Fruit fly (Drosophila melanogaster): ENCODE data around the gene plh.
A peak's percentile ranks its signal among the peaks of the same experiment; 100 is the strongest.

Gene plh

DNA sequence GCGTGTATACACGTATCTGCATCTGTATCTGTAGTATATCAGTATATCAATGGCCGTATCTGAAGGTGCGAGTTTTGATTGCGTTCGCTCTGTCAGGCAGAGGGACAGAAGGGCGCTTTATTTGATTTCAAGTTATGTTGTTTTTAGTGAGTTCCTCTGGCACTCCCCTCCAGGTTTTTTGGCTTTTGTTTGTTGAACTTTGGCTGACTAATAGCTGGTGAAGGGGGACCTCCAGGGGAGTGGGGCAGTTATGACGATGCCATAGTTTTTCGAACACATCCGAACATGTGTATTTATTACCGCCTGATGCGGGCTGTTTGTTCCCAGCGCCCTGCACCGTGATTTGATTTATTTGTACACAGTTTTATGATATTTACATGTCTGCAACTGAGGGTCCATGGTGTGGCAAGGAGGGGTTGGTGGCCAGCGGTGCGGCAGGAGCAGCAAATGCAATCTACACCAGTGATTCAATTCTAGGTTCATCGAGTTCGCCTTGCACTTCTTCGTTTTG, 18.5 kb downstream of the plh start (continued):
- peak; percentile 19 for TF ChIP-seq Spps (tag; optimal IDR thresholded peaks at IDR 0.05)
- peak; percentile 57 for TF ChIP-seq Hey (tag; optimal IDR thresholded peaks at IDR 0.05)
- TF ChIP-seq E2f1 (GFP tag; IDR thresholded peaks at IDR 0.05) = peak; percentile 30; the same call in 1 of the 2 replicates
- TF ChIP-seq hb (GFP tag; IDR thresholded peaks at IDR 0.05; ENCODE audit: partially characterized antibody) = no peak
- TF ChIP-seq Stat92E (GFP tag; optimal IDR thresholded peaks at IDR 0.05) = peak in 1 of 3 experiments; percentile 30
- peak; percentile 50 for TF ChIP-seq shn (GFP tag; optimal IDR thresholded peaks at IDR 0.05)
- TF ChIP-seq oc (tag; optimal IDR thresholded peaks at IDR 0.05) = peak; percentile 16
- peak; percentile 44 for TF ChIP-seq CG2116 (GFP tag; optimal IDR thresholded peaks at IDR 0.05)
- TF ChIP-seq D (optimal IDR thresholded peaks at IDR 0.05) = no peak
- TF ChIP-seq D (GFP tag; optimal IDR thresholded peaks at IDR 0.05) = peak; percentile 69
- TF ChIP-seq CG14050 (GFP tag; IDR thresholded peaks at IDR 0.05) = no peak
- TF ChIP-seq CG12769 (tag; optimal IDR thresholded peaks at IDR 0.05) = peak; percentile 52
- peak; percentile 58 for TF ChIP-seq CG1529 (GFP tag; optimal IDR thresholded peaks at IDR 0.05)
- no peak for TF ChIP-seq sna (GFP tag; IDR thresholded peaks at IDR 0.05; ENCODE audit: partially characterized antibody)
- no peak for TF ChIP-seq Lpt (GFP tag; optimal IDR thresholded peaks at IDR 0.05)

DNA sequence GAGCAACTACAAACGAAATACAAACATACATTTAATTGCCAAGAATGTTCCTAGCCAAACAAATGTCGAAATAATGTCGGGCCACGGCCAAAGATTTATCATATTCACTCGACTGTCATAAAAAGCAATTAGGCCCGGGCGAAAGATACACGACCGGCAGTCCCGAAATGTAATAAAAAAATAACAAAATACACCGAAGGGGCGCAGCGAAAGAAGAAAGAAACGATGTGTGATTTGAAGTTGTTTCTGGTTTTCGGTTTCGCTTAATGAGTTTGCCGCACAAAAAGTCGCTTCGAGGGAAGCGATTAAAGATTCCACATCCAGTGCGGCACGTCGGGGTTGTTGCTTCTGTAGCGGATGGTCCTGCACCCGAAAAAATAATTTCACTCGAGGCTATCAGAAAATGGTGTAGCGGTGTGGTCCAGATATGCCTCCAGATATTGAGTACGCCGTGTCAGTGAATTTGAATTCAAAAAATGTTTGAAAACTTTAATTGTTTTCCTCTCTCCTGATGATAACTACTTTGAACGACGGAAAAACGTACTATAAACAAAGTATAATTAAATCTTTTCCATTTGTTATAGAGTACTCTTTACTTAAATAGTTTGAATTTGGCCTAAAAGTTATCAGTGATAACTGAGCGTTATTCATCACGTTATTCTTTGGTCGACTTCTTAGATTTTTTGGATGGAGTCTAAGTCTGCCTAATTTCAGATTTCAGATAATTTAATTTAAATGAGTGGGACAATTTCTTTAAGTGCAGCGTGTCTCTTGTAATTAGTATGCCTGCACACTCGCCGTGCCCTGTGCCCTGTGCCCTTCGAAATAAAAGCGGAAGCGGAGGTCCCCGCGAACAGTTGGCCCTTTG, 21.4 kb downstream of the plh start:
- TF ChIP-seq NfI (GFP tag; optimal IDR thresholded peaks at IDR 0.05) = no peak
- peak; percentile 41 for TF ChIP-seq Mes4 (GFP tag; optimal IDR thresholded peaks at IDR 0.05)
- peak in 1 of 2 experiments; percentile 51 for TF ChIP-seq tll (GFP tag; optimal IDR thresholded peaks at IDR 0.05)
- peak; percentile 46 for TF ChIP-seq Hsf (GFP tag; optimal IDR thresholded peaks at IDR 0.05)
- no peak for TF ChIP-seq mirr (GFP tag; optimal IDR thresholded peaks at IDR 0.05)
- TF ChIP-seq CG8359 (GFP tag; optimal IDR thresholded peaks at IDR 0.05; ENCODE audit: borderline replicate concordance) = peak; percentile 22
- TF ChIP-seq CG1024 (GFP tag; IDR thresholded peaks at IDR 0.05) = no peak
- no peak for TF ChIP-seq zfh2 (GFP tag; optimal IDR thresholded peaks at IDR 0.05)
- TF ChIP-seq CG5180 (GFP tag; optimal IDR thresholded peaks at IDR 0.05) = peak; percentile 36
- TF ChIP-seq Six4 (GFP tag; optimal IDR thresholded peaks at IDR 0.05) = peak; percentile 61
- TF ChIP-seq jing (GFP tag; optimal IDR thresholded peaks at IDR 0.05) = peak; percentile 23
- TF ChIP-seq lmd (GFP tag; IDR thresholded peaks at IDR 0.05) = 0 out of 2 replicates have a peak, but pooled peaks have one; percentile 37
- no peak for TF ChIP-seq CG14014 (GFP tag; IDR thresholded peaks at IDR 0.05)
- TF ChIP-seq CG12769 (tag; optimal IDR thresholded peaks at IDR 0.05) = peak; percentile 12
- TF ChIP-seq Deaf1 (tag; optimal IDR thresholded peaks at IDR 0.05) = peak; percentile 21
- TF ChIP-seq Usf (GFP tag; optimal IDR thresholded peaks at IDR 0.05) = peak; percentile 54
- no peak for TF ChIP-seq CG10431 (GFP tag; optimal IDR thresholded peaks at IDR 0.05)
- peak; percentile 39 for TF ChIP-seq CG12104 (GFP tag; optimal IDR thresholded peaks at IDR 0.05)
- peak; percentile 6 for TF ChIP-seq CG13894 (tag; optimal IDR thresholded peaks at IDR 0.05)
- TF ChIP-seq CG8924 (tag; optimal IDR thresholded peaks at IDR 0.05) = peak; percentile 71
- TF ChIP-seq Lhr (GFP tag; optimal IDR thresholded peaks at IDR 0.05) = peak; percentile 38
- peak; percentile 39 for TF ChIP-seq shn (GFP tag; optimal IDR thresholded peaks at IDR 0.05)
- TF ChIP-seq NK7.1 (GFP tag; optimal IDR thresholded peaks at IDR 0.05) = peak; percentile 5
- peak; percentile 34 for TF ChIP-seq Camta (GFP tag; optimal IDR thresholded peaks at IDR 0.05)
- no peak for TF ChIP-seq Adf1 (GFP tag; IDR thresholded peaks at IDR 0.05)
- TF ChIP-seq CG18599 (GFP tag; optimal IDR thresholded peaks at IDR 0.05) = peak; percentile 24
- peak; percentile 56 for TF ChIP-seq ac (GFP tag; optimal IDR thresholded peaks at IDR 0.05)
- TF ChIP-seq CG9727 (GFP tag; optimal IDR thresholded peaks at IDR 0.05) = peak; percentile 87
- peak; percentile 88 for TF ChIP-seq zf30C (GFP tag; optimal IDR thresholded peaks at IDR 0.05)
- peak; percentile 67 for TF ChIP-seq CG11504 (tag; optimal IDR thresholded peaks at IDR 0.05)
- TF ChIP-seq BtbVII (GFP tag; optimal IDR thresholded peaks at IDR 0.05) = peak; percentile 12
- TF ChIP-seq org-1 (GFP tag; optimal IDR thresholded peaks at IDR 0.05) = peak; percentile 54
- TF ChIP-seq chn (GFP tag; optimal IDR thresholded peaks at IDR 0.05) = peak; percentile 58
